Worm (Caenorhabditis elegans) whole organism, L2 larva: ENCODE measurements around the gene C50A2.3.

Source experiments
- Y55F3AM.14 ChIP-seq: fragments of 200-800 bp; sonication (Bioruptor generic); optimal IDR thresholded peaks from 2 replicates; lab custom pipeline; 2018; ENCODE audit warnings: mild to moderate bottlenecking, missing genetic modification characterization, missing compliant biosample characterization
- alr-1 ChIP-seq: fragments of 150-350 bp; optimal IDR thresholded peaks from 2 replicates; lab custom pipeline; 2014; ENCODE audit warnings: missing biosample characterization, missing genetic modification characterization
- aly-2 ChIP-seq: fragments of 150-350 bp; optimal IDR thresholded peaks from 2 replicates; lab custom pipeline; 2014; ENCODE audit warnings: missing biosample characterization, missing genetic modification characterization
- elt-1 ChIP-seq: fragments of 150-350 bp; optimal IDR thresholded peaks from 2 replicates; lab custom pipeline; 2014; ENCODE audit warnings: missing biosample characterization, missing genetic modification characterization
- fos-1 ChIP-seq: fragments of 150-350 bp; optimal IDR thresholded peaks from 2 replicates; lab custom pipeline; 2014; ENCODE audit warnings: missing biosample characterization, missing genetic modification characterization
- gmeb-1 ChIP-seq: fragments of 150-350 bp; optimal IDR thresholded peaks from 2 replicates; lab custom pipeline; 2014; ENCODE audit warnings: missing biosample characterization, missing genetic modification characterization
- lin-13 ChIP-seq: fragments of 150-350 bp; optimal IDR thresholded peaks from 2 replicates; lab custom pipeline; 2014; ENCODE audit warnings: missing biosample characterization, missing genetic modification reagents, missing genetic modification characterization
- nhr-25 ChIP-seq: fragments of 150-350 bp; sonication (generic microtip); optimal IDR thresholded peaks from 3 replicates; lab custom pipeline; 2014; ENCODE audit warnings: missing biosample characterization, missing genetic modification characterization
- skn-1 ChIP-seq: sonication (generic microtip); optimal IDR thresholded peaks from 2 replicates; lab custom pipeline; 2017; ENCODE audit warnings: missing biosample characterization, missing genetic modification characterization
- zag-1 ChIP-seq: fragments of 150-350 bp; optimal IDR thresholded peaks from 2 replicates; lab custom pipeline; 2014; ENCODE audit warnings: missing biosample characterization, missing genetic modification characterization
- ztf-11 ChIP-seq: sonication (generic microtip); optimal IDR thresholded peaks from 2 replicates; lab custom pipeline; 2017; ENCODE audit warnings: missing biosample characterization, missing genetic modification characterization
- ztf-4 ChIP-seq: fragments of 150-350 bp; optimal IDR thresholded peaks from 2 replicates; lab custom pipeline; 2014; ENCODE audit warnings: missing biosample characterization, missing genetic modification characterization

ce11 chrIV:1105104-1105503, 52.7 kb downstream of the C50A2.3 start:
- TF ChIP-seq fos-1 (no peak), gmeb-1 (tag; lab: Kevin White, UChicago) (no peak), nhr-25 (tag; lab: Kevin White, UChicago) (no peak), skn-1 (tag; lab: Kevin White, UChicago) (no peak), zag-1 (tag; lab: Kevin White, UChicago) (no peak), aly-2 (tag; lab: Kevin White, UChicago) (no peak), alr-1 (tag; lab: Kevin White, UChicago) (no peak), ztf-4 (no peak), ztf-11 (tag; lab: Kevin White, UChicago) (no peak), elt-1 (no peak), lin-13 (GFP tag; lab: Kevin White, UChicago) (no peak), Y55F3AM.14 (GFP tag; lab: Kevin White, UChicago) (no peak)
